Fruit fly (Drosophila melanogaster) whole organism, larva: ENCODE data around the gene CG34149.

Experiments used
- noc ChIP-seq: fragments of 200-800 bp; sonication (Bioruptor generic); optimal IDR thresholded peaks from 3 replicates; lab custom pipeline; 2019; ENCODE audit warnings: missing biosample characterization, mild to moderate bottlenecking, missing genetic modification characterization, moderate library complexity

Gene CG34149

dm6 chr3R:22379942-22380341, at the start of gene CG34149:
Gene CG34149, plus strand, starts transcription at chr3R:22380128.
- TF ChIP-seq noc (tag; lab: Kevin White, UChicago) = no peak

dm6 chr3R:22330512-22331119, 49.3 kb upstream of the CG34149 start, which contains the start of gene CG33721:
Gene CG33721, plus strand, starts transcription at chr3R:22331069.
- no peak for TF ChIP-seq noc (tag; lab: Kevin White, UChicago)

- TF ChIP-seq noc (tag; lab: Kevin White, UChicago) = no peak
Observed at dm6 chr3R:22331691-22332090, 48.2 kb upstream of the CG34149 start, which contains the start of gene CG13862. Gene CG13862, plus strand, starts transcription at chr3R:22331991.

- no peak for TF ChIP-seq noc (tag; lab: Kevin White, UChicago)
Observed at dm6 chr3R:22334050-22334449, 45.9 kb upstream of the CG34149 start, which contains the start of gene CG5391. Gene CG5391, minus strand, starts transcription at chr3R:22334150.

- TF ChIP-seq noc (tag; lab: Kevin White, UChicago) = no peak
Observed at dm6 chr3R:22339510-22339909, 40.4 kb upstream of the CG34149 start.

- no peak for TF ChIP-seq noc (tag; lab: Kevin White, UChicago)
Observed at dm6 chr3R:22340207-22340606, 39.7 kb upstream of the CG34149 start, which contains the start of gene CG5388. Gene CG5388, minus strand, starts transcription at chr3R:22340307.

- TF ChIP-seq noc (tag; lab: Kevin White, UChicago) = no peak
Observed at dm6 chr3R:22341652-22342051, 38.3 kb upstream of the CG34149 start.

- TF ChIP-seq noc (tag; lab: Kevin White, UChicago) = no peak
Observed at dm6 chr3R:22342151-22342550, 37.8 kb upstream of the CG34149 start, which contains the start of gene CG5386. Gene CG5386, minus strand, starts transcription at chr3R:22342251.

- TF ChIP-seq noc (tag; lab: Kevin White, UChicago) = no peak
Observed at dm6 chr3R:22342708-22343107, 37.2 kb upstream of the CG34149 start.

dm6 chr3R:22351396-22351795, 28.5 kb upstream of the CG34149 start, which contains the start of gene rdhB:
Gene rdhB, plus strand, starts transcription at chr3R:22351696.
- TF ChIP-seq noc (tag; lab: Kevin White, UChicago) = no peak

- TF ChIP-seq noc (tag; lab: Kevin White, UChicago) = peak; percentile 48
Observed at dm6 chr3R:22356464-22357410, 23.2 kb upstream of the CG34149 start, which contains the start of gene Sar1. Gene Sar1, plus strand, starts transcription at chr3R:22356685.

dm6 chr3R:22357942-22358341, 22.0 kb upstream of the CG34149 start:
- peak; percentile 14 for TF ChIP-seq noc (tag; lab: Kevin White, UChicago)

dm6 chr3R:22358810-22359209, 21.1 kb upstream of the CG34149 start:
- peak; percentile 73 for TF ChIP-seq noc (tag; lab: Kevin White, UChicago)

- TF ChIP-seq noc (tag; lab: Kevin White, UChicago) = peak; percentile 93
Observed at dm6 chr3R:22362218-22362907, 17.6 kb upstream of the CG34149 start, which contains the start of the genes JMJD6, CG7071 and Muted. Gene JMJD6, minus strand, starts transcription at chr3R:22362371. Gene CG7071, plus strand, starts transcription at chr3R:22362620. Gene Muted, plus strand, starts transcription at chr3R:22362620.

- TF ChIP-seq noc (tag; lab: Kevin White, UChicago) = no peak
Observed at dm6 chr3R:22365660-22366195, 14.2 kb upstream of the CG34149 start, which contains the start of gene CG5382. Gene CG5382, minus strand, starts transcription at chr3R:22365983.
